Fruit fly (Drosophila melanogaster): ENCODE data around the gene scaf6.

DNA sequence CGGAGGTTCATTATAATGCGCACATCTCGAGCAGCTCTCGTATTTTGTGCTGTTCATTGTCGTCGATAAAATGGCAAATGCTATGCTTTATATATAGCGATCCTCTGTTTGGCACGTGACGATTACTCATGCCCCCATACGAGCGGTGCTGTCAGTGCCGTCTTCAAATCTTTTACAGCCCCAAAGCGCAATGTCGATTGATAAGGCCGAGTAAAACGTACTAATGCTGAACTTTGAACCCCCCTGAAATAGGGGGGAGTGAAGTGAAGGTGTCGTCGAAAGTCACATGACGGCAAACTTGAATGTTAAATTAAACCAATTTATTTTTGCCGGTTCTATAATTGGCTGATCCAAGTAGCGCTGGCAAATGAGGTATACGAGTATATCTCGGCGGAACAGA is 42.1 kb downstream of the scaf6 start:
- TF ChIP-seq insv (optimal IDR thresholded peaks at IDR 0.05) (no peak), ttk (optimal IDR thresholded peaks at IDR 0.05) (no peak), Sin3A (optimal IDR thresholded peaks at IDR 0.05) (no peak)

Measured in Kc167 (cell line).